Fruit fly (Drosophila melanogaster) whole organism, embryonic: ENCODE measurements around the gene CG33927.

ENCODE experiments used
- Adf1 ChIP-seq: fragments of 200-800 bp; sonication (Bioruptor generic); IDR thresholded peaks from 2 replicates; pipeline ENCODE4 v1.3.6; 2022; ENCODE audit warnings: missing biosample characterization, missing genetic modification characterization
- B-H1 ChIP-seq: fragments of 200-800 bp; sonication (Bioruptor generic); IDR thresholded peaks from 3 replicates; pipeline ENCODE4 v1.3.6; 2022; ENCODE audit warnings: missing biosample characterization, missing genetic modification characterization
- C15 ChIP-seq: fragments of 200-800 bp; sonication (Bioruptor generic); IDR thresholded peaks from 3 replicates; pipeline ENCODE4 v1.3.6; 2022; ENCODE audit warnings: missing biosample characterization, missing genetic modification characterization
- CG10267 ChIP-seq: fragments of 200-800 bp; sonication (Bioruptor generic); optimal IDR thresholded peaks from 2 replicates; lab custom pipeline; 2018; ENCODE audit warnings: missing biosample characterization, mild to moderate bottlenecking, missing genetic modification characterization, moderate library complexity
- CG10366 ChIP-seq: fragments of 200-800 bp; sonication (Bioruptor generic); IDR thresholded peaks from 2 replicates; pipeline ENCODE4 v1.3.6; 2022; ENCODE audit warnings: missing biosample characterization, missing genetic modification characterization
- CG12104 ChIP-seq: fragments of 200-800 bp; sonication (Bioruptor generic); optimal IDR thresholded peaks from 3 replicates; lab custom pipeline; 2016; ENCODE audit warnings: missing biosample characterization, missing genetic modification characterization
- CG1233 ChIP-seq: fragments of 200-800 bp; sonication (Bioruptor generic); optimal IDR thresholded peaks from 4 replicates; lab custom pipeline; 2018; ENCODE audit warnings: missing biosample characterization, mild to moderate bottlenecking, missing genetic modification characterization
- CG12391 ChIP-seq: fragments of 200-800 bp; sonication (Bioruptor generic); optimal IDR thresholded peaks from 3 replicates; lab custom pipeline; 2018; ENCODE audit warnings: missing biosample characterization, mild to moderate bottlenecking, missing genetic modification characterization, moderate library complexity
- CG15269 ChIP-seq: fragments of 200-800 bp; sonication (Bioruptor generic); optimal IDR thresholded peaks from 2 replicates; lab custom pipeline; 2018; ENCODE audit warnings: missing biosample characterization, mild to moderate bottlenecking, missing genetic modification characterization, moderate library complexity
- CG17361 ChIP-seq: fragments of 200-800 bp; sonication (Bioruptor generic); IDR thresholded peaks from 3 replicates; pipeline ENCODE4 v1.3.6; 2022; ENCODE audit warnings: missing biosample characterization, missing genetic modification characterization
- CG17385 ChIP-seq: fragments of 200-800 bp; sonication (Bioruptor generic); optimal IDR thresholded peaks from 3 replicates; lab custom pipeline; 2018; ENCODE audit warnings: missing biosample characterization, mild to moderate bottlenecking, missing genetic modification characterization
- CG1792 ChIP-seq: fragments of 200-800 bp; sonication (Bioruptor generic); optimal IDR thresholded peaks from 2 replicates; lab custom pipeline; 2016; ENCODE audit warnings: missing biosample characterization, missing genetic modification characterization
- CG2116 ChIP-seq: fragments of 200-800 bp; sonication (Bioruptor generic); optimal IDR thresholded peaks from 3 replicates; lab custom pipeline; 2018; ENCODE audit warnings: missing biosample characterization, mild to moderate bottlenecking, missing genetic modification characterization
- CG2875 ChIP-seq: fragments of 200-800 bp; sonication (Bioruptor generic); optimal IDR thresholded peaks from 2 replicates; lab custom pipeline; 2017; ENCODE audit warnings: missing biosample characterization, mild to moderate bottlenecking, missing genetic modification characterization, missing genetic modification reagents
- CG31224 ChIP-seq: fragments of 200-800 bp; sonication (Bioruptor generic); IDR thresholded peaks from 2 replicates; pipeline ENCODE4 v1.3.6; 2022; ENCODE audit warnings: missing biosample characterization, missing genetic modification characterization
- CG31388 ChIP-seq: fragments of 200-800 bp; sonication (Bioruptor generic); optimal IDR thresholded peaks from 2 replicates; lab custom pipeline; 2016; ENCODE audit warnings: missing biosample characterization, missing genetic modification characterization
- CG34376 ChIP-seq: fragments of 200-800 bp; sonication (Bioruptor generic); optimal IDR thresholded peaks from 2 replicates; lab custom pipeline; 2018; ENCODE audit warnings: missing biosample characterization, mild to moderate bottlenecking, missing genetic modification characterization
- CG4328 ChIP-seq: fragments of 200-800 bp; sonication (Bioruptor generic); optimal IDR thresholded peaks from 3 replicates; lab custom pipeline; 2017; ENCODE audit warnings: missing biosample characterization, missing genetic modification reagents, missing genetic modification characterization
- CG4360 ChIP-seq: fragments of 200-800 bp; sonication (Bioruptor generic); IDR thresholded peaks from 2 replicates; pipeline ENCODE4 v1.3.6; 2022; ENCODE audit warnings: missing biosample characterization, missing genetic modification characterization
- CG4707 ChIP-seq: fragments of 200-800 bp; sonication (Bioruptor generic); optimal IDR thresholded peaks from 2 replicates; lab custom pipeline; 2018; ENCODE audit warnings: missing biosample characterization, mild to moderate bottlenecking, missing genetic modification characterization, moderate library complexity
- CG6272 ChIP-seq: fragments of 200-800 bp; sonication (Bioruptor generic); IDR thresholded peaks from 2 replicates; pipeline ENCODE4 v1.3.6; 2022; ENCODE audit warnings: missing biosample characterization, missing genetic modification characterization
- CG6654 ChIP-seq: fragments of 200-800 bp; sonication (Bioruptor generic); optimal IDR thresholded peaks from 2 replicates; lab custom pipeline; 2017; ENCODE audit warnings: missing biosample characterization, mild to moderate bottlenecking, missing genetic modification characterization
- CG7556 ChIP-seq: fragments of 200-800 bp; sonication (Bioruptor generic); optimal IDR thresholded peaks from 2 replicates; lab custom pipeline; 2017; ENCODE audit warnings: missing biosample characterization, mild to moderate bottlenecking, missing genetic modification characterization
- CG9609 ChIP-seq: fragments of 200-800 bp; sonication (Bioruptor generic); optimal IDR thresholded peaks from 3 replicates; lab custom pipeline; 2016; ENCODE audit warnings: missing biosample characterization, missing genetic modification characterization
- CG9727 ChIP-seq: fragments of 200-800 bp; sonication (Bioruptor generic); optimal IDR thresholded peaks from 3 replicates; lab custom pipeline; 2017; ENCODE audit warnings: missing biosample characterization, mild to moderate bottlenecking, missing genetic modification characterization
- Dek ChIP-seq: fragments of 200-800 bp; sonication (Bioruptor generic); optimal IDR thresholded peaks from 3 replicates; lab custom pipeline; 2019; ENCODE audit warnings: missing biosample characterization, mild to moderate bottlenecking, missing genetic modification characterization, moderate library complexity
- Drgx ChIP-seq: fragments of 200-800 bp; sonication (Bioruptor generic); IDR thresholded peaks from 2 replicates; pipeline ENCODE4 v1.3.6; 2022; ENCODE audit warnings: missing biosample characterization, missing genetic modification characterization
- NC2β ChIP-seq: fragments of 200-800 bp; sonication (Bioruptor generic); optimal IDR thresholded peaks from 2 replicates; lab custom pipeline; 2016; ENCODE audit warnings: missing biosample characterization, missing genetic modification characterization
- Ptx1 ChIP-seq: fragments of 200-800 bp; sonication (Bioruptor generic); IDR thresholded peaks from 2 replicates; pipeline ENCODE4 v1.3.6; 2022; ENCODE audit warnings: missing biosample characterization, missing genetic modification characterization
- Sry-β ChIP-seq: fragments of 200-800 bp; sonication (Bioruptor generic); optimal IDR thresholded peaks from 2 replicates; lab custom pipeline; 2018; ENCODE audit warnings: missing biosample characterization, mild to moderate bottlenecking, missing genetic modification characterization, moderate library complexity
- Ssrp ChIP-seq: fragments of 200-800 bp; sonication (Bioruptor generic); optimal IDR thresholded peaks from 2 replicates; lab custom pipeline; 2018; ENCODE audit warnings: missing biosample characterization, mild to moderate bottlenecking, missing genetic modification characterization, moderate library complexity
- Trl ChIP-seq, 3 experiments: fragments of >200 bp in 2 of 3; fragments of 200-800 bp in 1 of 3; sonication (Bioruptor generic) in 1 of 3; optimal IDR thresholded peaks; 2 replicates in 1 of 3; 3 replicates in 2 of 3; lab custom pipeline; 2016 to 2017; ENCODE audit warnings: missing biosample characterization in 1 of 3, missing genetic modification characterization in 1 of 3
- bsh ChIP-seq, 2 experiments: fragments of 200-800 bp; sonication (Bioruptor generic); optimal IDR thresholded peaks; 2 replicates each; lab custom pipeline; 2017 to 2018; ENCODE audit warnings: mild to moderate bottlenecking in 2 of 2, missing biosample characterization in 2 of 2, missing genetic modification characterization in 2 of 2, moderate library complexity in 1 of 2
- cas ChIP-seq: fragments of 200-800 bp; sonication (Bioruptor generic); IDR thresholded peaks from 2 replicates; pipeline ENCODE4 v1.3.6; 2022; ENCODE audit warnings: missing biosample characterization, missing genetic modification characterization
- caup ChIP-seq: fragments of 200-800 bp; sonication (Bioruptor generic); optimal IDR thresholded peaks from 3 replicates; lab custom pipeline; 2017; ENCODE audit warnings: missing biosample characterization, mild to moderate bottlenecking, missing genetic modification characterization, moderate library complexity; ENCODE audit not compliant: severe bottlenecking
- cg ChIP-seq: fragments of 200-800 bp; sonication (Bioruptor generic); optimal IDR thresholded peaks from 3 replicates; lab custom pipeline; 2019; ENCODE audit warnings: missing biosample characterization, mild to moderate bottlenecking, missing genetic modification characterization, moderate library complexity
- croc ChIP-seq: fragments of 200-800 bp; sonication (Bioruptor generic); conservative IDR thresholded peaks from 3 replicates; pipeline ENCODE4 v1.3.6; 2022; ENCODE audit warnings: missing biosample characterization, missing genetic modification characterization
- crp ChIP-seq, 2 experiments: fragments of 200-800 bp; sonication (Bioruptor generic); optimal IDR thresholded peaks; 2 replicates in 1 of 2; 3 replicates in 1 of 2; lab custom pipeline; 2017; ENCODE audit warnings: missing biosample characterization in 2 of 2, missing genetic modification characterization in 2 of 2, mild to moderate bottlenecking in 1 of 2, moderate library complexity in 1 of 2
- dimm ChIP-seq: fragments of 200-800 bp; sonication (Bioruptor generic); IDR thresholded peaks from 2 replicates; pipeline ENCODE4 v1.3.6; 2022; ENCODE audit warnings: missing biosample characterization, missing genetic modification characterization
- ewg ChIP-seq: fragments of 200-800 bp; sonication (Bioruptor generic); optimal IDR thresholded peaks from 3 replicates; lab custom pipeline; 2017; ENCODE audit warnings: mild to moderate bottlenecking, missing biosample characterization, missing genetic modification reagents, missing genetic modification characterization
- jigr1 ChIP-seq: fragments of 200-800 bp; sonication (Bioruptor generic); IDR thresholded peaks from 3 replicates; pipeline ENCODE4 v1.3.6; 2022; ENCODE audit warnings: missing biosample characterization, missing genetic modification characterization
- jing ChIP-seq: fragments of 200-800 bp; sonication (Bioruptor generic); optimal IDR thresholded peaks from 2 replicates; lab custom pipeline; 2018; ENCODE audit warnings: missing biosample characterization, mild to moderate bottlenecking, missing genetic modification characterization
- kni ChIP-seq: fragments of 200-800 bp; sonication (Bioruptor generic); optimal IDR thresholded peaks from 3 replicates; lab custom pipeline; 2017; ENCODE audit warnings: mild to moderate bottlenecking, missing biosample characterization, missing genetic modification reagents, missing genetic modification characterization
- lola ChIP-seq, 3 experiments: fragments of >200 bp in 2 of 3; fragments of 200-800 bp in 1 of 3; sonication (Bioruptor generic) in 1 of 3; optimal IDR thresholded peaks; 2 replicates each; lab custom pipeline; 2017 to 2019; ENCODE audit warnings: missing biosample characterization in 3 of 3, missing genetic modification characterization in 3 of 3, mild to moderate bottlenecking in 1 of 3, moderate library complexity in 1 of 3
- nau ChIP-seq: fragments of 200-800 bp; sonication (Bioruptor generic); optimal IDR thresholded peaks from 3 replicates; lab custom pipeline; 2017; ENCODE audit warnings: missing biosample characterization, mild to moderate bottlenecking, missing genetic modification characterization, missing genetic modification reagents
- tin ChIP-seq: fragments of 200-800 bp; sonication (Bioruptor generic); optimal IDR thresholded peaks from 3 replicates; lab custom pipeline; 2016; ENCODE audit warnings: missing biosample characterization, missing genetic modification characterization
- vfl ChIP-seq: fragments of 200-800 bp; sonication (Bioruptor generic); optimal IDR thresholded peaks from 2 replicates; lab custom pipeline; 2016; ENCODE audit warnings: missing biosample characterization, missing genetic modification characterization
- wdn ChIP-seq: fragments of 200-800 bp; sonication (Bioruptor generic); IDR thresholded peaks from 2 replicates; pipeline ENCODE4 v1.3.6; 2022; ENCODE audit warnings: missing biosample characterization, missing genetic modification characterization
- wek ChIP-seq: fragments of 200-800 bp; sonication (Bioruptor generic); optimal IDR thresholded peaks from 3 replicates; lab custom pipeline; 2018; ENCODE audit warnings: missing biosample characterization, mild to moderate bottlenecking, missing genetic modification characterization, moderate library complexity

CG33927 gene

DNA sequence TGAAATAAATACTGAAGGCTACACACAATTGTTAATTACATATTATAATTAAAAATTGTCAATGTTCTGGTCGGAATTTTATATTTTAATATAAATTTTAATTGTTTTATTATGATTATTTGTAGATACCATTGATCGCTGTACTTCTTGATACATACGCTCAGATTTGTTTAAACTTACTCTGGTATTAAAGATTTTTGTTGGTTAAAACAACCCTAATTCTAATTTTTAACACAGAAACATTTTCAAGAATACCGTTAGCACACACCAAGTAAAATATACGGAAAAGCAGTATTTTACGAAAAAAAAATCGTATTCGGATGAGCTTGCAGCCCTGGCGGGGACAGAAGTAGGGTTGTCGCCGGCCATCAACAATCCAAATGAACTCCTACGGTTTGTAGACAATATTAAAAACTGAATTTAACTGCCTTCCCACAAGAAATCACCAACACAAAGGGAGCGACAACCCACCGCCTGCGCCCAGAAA is 48.7 kb downstream of the CG33927 start, which contains the start of the genes CG9775, MED31 and slx1 (continued):
- TF ChIP-seq croc (GFP tag; lab: Robert Waterston, UW) = peak; percentile 57
- TF ChIP-seq Dek = peak; percentile 72
- peak in 2 of 3 experiments; percentile 65 to 75 for TF ChIP-seq lola (GFP tag; optimal IDR thresholded peaks at IDR 0.05; lab: Kevin White, UChicago)
- peak; percentile 53 for TF ChIP-seq ewg (GFP tag; lab: Kevin White, UChicago)
- no peak for TF ChIP-seq CG4360
- peak; percentile 1 for TF ChIP-seq CG9609 (GFP tag; lab: Kevin White, UChicago)
- TF ChIP-seq CG9727 (GFP tag; lab: Kevin White, UChicago) = peak; percentile 77
- TF ChIP-seq CG31224 (GFP tag; lab: Robert Waterston, UW) = peak; percentile 67
- peak; percentile 18 for TF ChIP-seq NC2β (GFP tag; lab: Kevin White, UChicago)
- TF ChIP-seq wdn = peak; percentile 66
- peak; percentile 83 for TF ChIP-seq Ptx1 (GFP tag; lab: Robert Waterston, UW)
- TF ChIP-seq Drgx = peak; percentile 63; the same call in 1 of the 2 replicates
- TF ChIP-seq C15 (GFP tag; lab: Robert Waterston, UW) = no peak
- peak; percentile 92 for TF ChIP-seq wek (GFP tag; lab: Kevin White, UChicago)
- peak; percentile 64 for TF ChIP-seq CG17385
- peak; percentile 77 for TF ChIP-seq CG7556 (GFP tag; lab: Kevin White, UChicago)
- TF ChIP-seq CG34376 (GFP tag; lab: Kevin White, UChicago) = no peak
- peak; percentile 89 for TF ChIP-seq CG12391 (tag; lab: Kevin White, UChicago)
- peak; percentile 80 for TF ChIP-seq CG10267 (tag; lab: Kevin White, UChicago)
- TF ChIP-seq CG4328 (GFP tag; lab: Kevin White, UChicago) = peak; percentile 65
- TF ChIP-seq CG1792 = no peak
- TF ChIP-seq cas (GFP tag; lab: Robert Waterston, UW) = peak; percentile 51
- TF ChIP-seq Trl (optimal IDR thresholded peaks at IDR 0.05; lab: Kevin White, UChicago) = no peak
- peak; percentile 46 for TF ChIP-seq Trl (GFP tag; optimal IDR thresholded peaks at IDR 0.05; lab: Kevin White, UChicago)
- TF ChIP-seq CG6272 (GFP tag; lab: Robert Waterston, UW) = peak; percentile 45; the same call in 1 of the 2 replicates
- TF ChIP-seq dimm = 0 out of 2 replicates have a peak, but pooled peaks have one; percentile 7
- TF ChIP-seq caup (GFP tag; lab: Kevin White, UChicago) = peak; percentile 68
- TF ChIP-seq tin (GFP tag; lab: Kevin White, UChicago) = peak; percentile 78
- TF ChIP-seq Sry-β (GFP tag; lab: Kevin White, UChicago) = peak; percentile 7
- TF ChIP-seq jigr1 (GFP tag; lab: Robert Waterston, UW) = peak; percentile 66; the same call in 1 of the 3 replicates
- peak; percentile 52 for TF ChIP-seq CG10366 (GFP tag; lab: Robert Waterston, UW)
- TF ChIP-seq kni = no peak
- TF ChIP-seq CG6654 (GFP tag; lab: Kevin White, UChicago) = peak; percentile 30
- peak; percentile 80 for TF ChIP-seq Ssrp (tag; lab: Kevin White, UChicago)
- no peak for TF ChIP-seq CG15269 (tag; lab: Kevin White, UChicago)
- TF ChIP-seq CG31388 (GFP tag; lab: Kevin White, UChicago) = peak; percentile 65
- peak; percentile 68 for TF ChIP-seq CG1233
- peak in 1 of 2 experiments; percentile 77 for TF ChIP-seq bsh (GFP tag; optimal IDR thresholded peaks at IDR 0.05; lab: Kevin White, UChicago)
- TF ChIP-seq CG2875 = no peak
- TF ChIP-seq CG4707 (GFP tag; lab: Kevin White, UChicago) = no peak
- peak; percentile 48; the same call in 1 of the 3 replicates for TF ChIP-seq B-H1
- peak; percentile 58 for TF ChIP-seq CG12104 (GFP tag; lab: Kevin White, UChicago)
- TF ChIP-seq CG17361 (GFP tag; lab: Robert Waterston, UW) = peak; percentile 90
- TF ChIP-seq crp (GFP tag; optimal IDR thresholded peaks at IDR 0.05; lab: Kevin White, UChicago) = peak in 1 of 2 experiments; percentile 11
- peak; percentile 71 for TF ChIP-seq CG2116 (GFP tag; lab: Kevin White, UChicago)
- TF ChIP-seq nau (GFP tag; lab: Kevin White, UChicago) = no peak
- TF ChIP-seq Adf1 (GFP tag; lab: Robert Waterston, UW) = no peak
- no peak for TF ChIP-seq cg (GFP tag; lab: Kevin White, UChicago)
- no peak for TF ChIP-seq vfl (GFP tag; lab: Kevin White, UChicago)
- TF ChIP-seq jing (GFP tag; lab: Kevin White, UChicago) = no peak
